Fruit fly (Drosophila melanogaster) whole organism, embryonic: ENCODE data around the gene CG15408.

Experiments used
- CG15601 ChIP-seq: fragments of 200-800 bp; sonication (Bioruptor generic); optimal IDR thresholded peaks from 3 replicates; lab custom pipeline; 2019; ENCODE audit warnings: missing biosample characterization, mild to moderate bottlenecking, missing genetic modification characterization, moderate library complexity
- CG31365 ChIP-seq: fragments of 200-800 bp; sonication (Bioruptor generic); optimal IDR thresholded peaks from 2 replicates; lab custom pipeline; 2018; ENCODE audit warnings: missing biosample characterization, mild to moderate bottlenecking, missing genetic modification characterization
- CG6854 ChIP-seq: fragments of 200-800 bp; sonication (Bioruptor generic); optimal IDR thresholded peaks from 3 replicates; lab custom pipeline; 2017; ENCODE audit warnings: missing biosample characterization, mild to moderate bottlenecking, missing genetic modification characterization
- CrebB ChIP-seq: fragments of 200-800 bp; sonication (Bioruptor generic); optimal IDR thresholded peaks from 3 replicates; lab custom pipeline; 2018; ENCODE audit warnings: missing biosample characterization, mild to moderate bottlenecking, missing genetic modification characterization
- luna ChIP-seq: fragments of 200-800 bp; sonication (Bioruptor generic); optimal IDR thresholded peaks from 2 replicates; lab custom pipeline; 2016; ENCODE audit warnings: missing biosample characterization, missing genetic modification characterization

- TF ChIP-seq CG31365 (tag; lab: Kevin White, UChicago) (no peak), CG15601 (tag; lab: Kevin White, UChicago) (peak; percentile 9), CrebB (tag; lab: Kevin White, UChicago) (no peak), CG6854 (GFP tag; lab: Kevin White, UChicago) (peak; percentile 18), luna (no peak)
Observed at dm6 chr2L:3302958-3303842, 29.4 kb upstream of the CG15408 start, which contains the start of gene CG9663.
